Worm (Caenorhabditis elegans) whole organism, mixed stage, embryonic: ENCODE results near the gene nos-1.
"Not testable (repeated sequence)": the region's sequence is repeated elsewhere in the genome, so short reads cannot be mapped to it uniquely, and the experiment has no call there.

Experiments used
- M03D4.4 ChIP-seq: sonication (generic microtip); optimal IDR thresholded peaks from 2 replicates; lab custom pipeline; 2017; ENCODE audit warnings: mild to moderate bottlenecking, missing genetic modification characterization, missing compliant biosample characterization
- bed-3 ChIP-seq: fragments of 200-800 bp; sonication (Bioruptor generic); optimal IDR thresholded peaks from 3 replicates; lab custom pipeline; 2018; ENCODE audit warnings: mild to moderate bottlenecking, missing genetic modification characterization, moderate library complexity, missing compliant biosample characterization
- blmp-1 ChIP-seq: fragments of 150-350 bp; optimal IDR thresholded peaks from 2 replicates; lab custom pipeline; 2014; ENCODE audit warnings: missing biosample characterization, missing genetic modification characterization
- ceh-39 ChIP-seq: fragments of 150-350 bp; optimal IDR thresholded peaks from 2 replicates; lab custom pipeline; 2014; ENCODE audit warnings: missing biosample characterization, missing genetic modification characterization
- ceh-43 ChIP-seq: fragments of 200-800 bp; sonication (Bioruptor generic); optimal IDR thresholded peaks from 2 replicates; lab custom pipeline; 2018; ENCODE audit warnings: mild to moderate bottlenecking, missing genetic modification characterization, moderate library complexity, missing compliant biosample characterization
- ceh-83 ChIP-seq: fragments of 200-800 bp; sonication (Bioruptor generic); optimal IDR thresholded peaks from 2 replicates; lab custom pipeline; 2018; ENCODE audit warnings: mild to moderate bottlenecking, missing genetic modification characterization, missing compliant biosample characterization
- cnd-1 ChIP-seq: fragments of 200-800 bp; sonication (Bioruptor generic); optimal IDR thresholded peaks from 2 replicates; lab custom pipeline; 2018; ENCODE audit warnings: mild to moderate bottlenecking, missing genetic modification characterization, missing compliant biosample characterization
- drap-1 ChIP-seq: fragments of 200-800 bp; sonication (Bioruptor generic); optimal IDR thresholded peaks from 3 replicates; lab custom pipeline; 2018; ENCODE audit warnings: mild to moderate bottlenecking, missing genetic modification characterization, missing compliant biosample characterization
- elt-1 ChIP-seq: sonication (generic microtip); optimal IDR thresholded peaks from 2 replicates; lab custom pipeline; 2017; ENCODE audit warnings: missing genetic modification characterization, mild to moderate bottlenecking, missing compliant biosample characterization, antibody characterized with exemption, moderate library complexity, borderline replicate concordance; ENCODE audit not compliant: insufficient read depth
- elt-3 ChIP-seq: fragments of 150-350 bp; optimal IDR thresholded peaks from 2 replicates; lab custom pipeline; 2014; ENCODE audit warnings: missing biosample characterization, missing genetic modification characterization
- ham-2 ChIP-seq: fragments of 200-800 bp; sonication (Bioruptor generic); optimal IDR thresholded peaks from 2 replicates; lab custom pipeline; 2018; ENCODE audit warnings: mild to moderate bottlenecking, missing genetic modification characterization, missing compliant biosample characterization
- hlh-1 ChIP-seq: fragments of 150-350 bp; optimal IDR thresholded peaks from 2 replicates; lab custom pipeline; 2014; ENCODE audit warnings: missing biosample characterization, missing genetic modification reagents, missing genetic modification characterization
- lin-13 ChIP-seq: fragments of 150-350 bp; optimal IDR thresholded peaks from 2 replicates; lab custom pipeline; 2014; ENCODE audit warnings: missing biosample characterization, missing genetic modification characterization
- lsy-2 ChIP-seq: fragments of 150-350 bp; optimal IDR thresholded peaks from 2 replicates; lab custom pipeline; 2014; ENCODE audit warnings: missing biosample characterization, missing genetic modification characterization
- mab-5 ChIP-seq: fragments of 150-350 bp; optimal IDR thresholded peaks from 2 replicates; lab custom pipeline; 2014; ENCODE audit warnings: missing biosample characterization, missing genetic modification characterization
- mep-1 ChIP-seq: fragments of 150-350 bp; optimal IDR thresholded peaks from 2 replicates; lab custom pipeline; 2017; ENCODE audit warnings: missing biosample characterization, missing genetic modification reagents, missing genetic modification characterization, inconsistent platforms
- mls-2 ChIP-seq: sonication (generic microtip); optimal IDR thresholded peaks from 2 replicates; lab custom pipeline; 2016; ENCODE audit warnings: mild to moderate bottlenecking, missing genetic modification characterization, moderate library complexity, missing compliant biosample characterization
- nhr-12 ChIP-seq: fragments of 150-350 bp; optimal IDR thresholded peaks from 2 replicates; lab custom pipeline; 2014; ENCODE audit warnings: missing biosample characterization, missing genetic modification characterization
- nhr-2 ChIP-seq: fragments of 150-350 bp; optimal IDR thresholded peaks from 2 replicates; lab custom pipeline; 2014; ENCODE audit warnings: missing biosample characterization, missing genetic modification characterization
- nhr-28 ChIP-seq: fragments of 150-350 bp; optimal IDR thresholded peaks from 2 replicates; lab custom pipeline; 2014; ENCODE audit warnings: missing biosample characterization, missing genetic modification characterization
- nhr-76 ChIP-seq: sonication (generic microtip); optimal IDR thresholded peaks from 2 replicates; lab custom pipeline; 2017; ENCODE audit warnings: missing biosample characterization, missing genetic modification characterization
- sem-2 ChIP-seq: fragments of 200-800 bp; sonication (Bioruptor generic); optimal IDR thresholded peaks from 2 replicates; lab custom pipeline; 2018; ENCODE audit warnings: mild to moderate bottlenecking, missing genetic modification characterization, missing compliant biosample characterization
- snpc-4 ChIP-seq: fragments of 150-350 bp; optimal IDR thresholded peaks from 2 replicates; lab custom pipeline; 2014; ENCODE audit warnings: missing biosample characterization, missing genetic modification characterization
- tbx-8 ChIP-seq: fragments of 200-800 bp; sonication (Bioruptor generic); optimal IDR thresholded peaks from 2 replicates; lab custom pipeline; 2018; ENCODE audit warnings: mild to moderate bottlenecking, missing genetic modification characterization, moderate library complexity, missing compliant biosample characterization
- unc-120 ChIP-seq: sonication (generic microtip); optimal IDR thresholded peaks from 2 replicates; lab custom pipeline; 2017; ENCODE audit warnings: missing genetic modification characterization, missing compliant biosample characterization; ENCODE audit not compliant: poor library complexity, severe bottlenecking
- unc-39 ChIP-seq: fragments of 150-350 bp; optimal IDR thresholded peaks from 2 replicates; lab custom pipeline; 2014; ENCODE audit warnings: missing biosample characterization, missing genetic modification characterization
- ztf-11 ChIP-seq: fragments of 150-350 bp; optimal IDR thresholded peaks from 2 replicates; lab custom pipeline; 2014; ENCODE audit warnings: missing biosample characterization, missing genetic modification characterization

Gene nos-1

DNA sequence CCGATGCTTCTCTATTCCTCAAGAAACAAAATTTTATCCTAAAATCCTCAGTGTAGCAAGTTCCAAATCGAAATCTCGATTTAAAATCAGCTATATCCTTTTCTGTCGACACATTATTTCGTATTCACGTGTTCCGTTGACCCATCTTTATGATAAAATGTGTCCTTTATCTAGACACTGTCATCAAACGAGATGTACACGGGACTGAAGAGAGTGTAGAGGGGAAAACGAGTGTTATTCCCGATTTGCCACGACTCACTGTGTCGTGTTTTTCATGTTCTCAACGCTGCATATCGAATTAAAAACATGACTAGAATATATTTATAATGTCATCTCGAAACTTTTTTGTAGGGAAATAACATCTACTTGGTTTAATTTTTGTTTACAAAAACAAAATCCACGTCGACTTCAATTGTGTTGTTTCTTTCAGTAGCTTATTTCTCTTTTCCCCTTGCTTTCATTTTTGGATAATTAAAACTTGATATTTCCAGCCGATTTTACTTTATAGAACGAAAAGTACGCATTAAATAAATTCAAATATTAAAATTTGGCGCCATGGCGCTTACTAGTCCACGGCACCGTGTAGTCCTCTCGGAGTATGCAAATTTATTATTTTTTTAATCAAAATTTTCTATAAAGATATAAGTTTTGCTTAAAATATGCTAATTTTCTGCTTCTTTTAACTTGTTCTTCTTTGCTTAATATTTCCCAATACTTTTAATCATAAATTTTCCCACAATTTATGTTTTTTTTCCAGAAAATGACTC is 27.0 kb downstream of the nos-1 start, which contains the start of gene metr-1:
metr-1 (plus strand) TSS at position 758 of the 767 bp plus-strand sequence.
- TF ChIP-seq elt-1 (tag; lab: Kevin White, UChicago) (peak; percentile 88), ham-2 (GFP tag; lab: Kevin White, UChicago) (peak; percentile 16), bed-3 (GFP tag; lab: Kevin White, UChicago) (no peak)

DNA sequence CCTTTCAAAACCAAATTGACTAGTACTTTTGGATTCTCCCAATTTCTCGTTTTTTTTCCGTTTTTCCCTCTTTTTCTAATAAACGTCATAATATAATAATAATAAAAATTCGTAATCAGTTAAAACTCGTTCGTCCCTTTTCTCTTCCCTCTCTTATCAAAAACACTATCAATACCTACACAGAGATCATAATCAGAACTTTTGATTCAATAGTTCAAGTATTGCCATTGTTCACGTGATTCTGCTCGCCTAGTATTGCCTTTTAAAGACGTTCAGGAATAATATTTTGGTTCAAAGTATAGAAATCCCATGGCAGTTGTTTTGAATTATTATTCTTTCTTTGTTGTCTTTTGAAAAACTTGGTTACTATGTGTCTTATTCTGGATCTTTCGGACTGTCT is 28.3 kb downstream of the nos-1 start:
- TF ChIP-seq lsy-2 (tag; lab: Kevin White, UChicago) (no peak), ceh-39 (tag; lab: Kevin White, UChicago) (no peak), bed-3 (GFP tag; lab: Kevin White, UChicago) (no peak), nhr-12 (tag; lab: Kevin White, UChicago) (no peak), snpc-4 (tag; lab: Kevin White, UChicago) (no peak), nhr-76 (no peak), nhr-2 (tag; lab: Kevin White, UChicago) (no peak)

DNA sequence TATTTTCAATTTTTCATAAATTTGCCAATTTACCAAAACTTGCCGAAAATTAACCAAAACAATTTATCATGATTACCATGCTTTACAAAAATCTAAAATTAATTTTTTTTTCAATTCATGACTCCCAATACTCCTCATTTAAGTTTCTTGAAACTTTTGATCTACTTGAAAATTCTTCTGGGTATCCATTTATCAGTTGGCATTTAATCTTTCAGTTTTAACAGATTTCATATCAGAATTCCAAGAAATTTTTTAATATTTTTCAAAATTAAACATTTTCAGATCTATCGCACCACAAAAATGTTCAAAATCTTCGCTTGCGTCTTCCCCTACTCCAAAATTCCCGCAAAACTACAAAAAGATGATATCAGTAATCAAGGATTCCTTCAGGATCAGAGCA is 29.0 kb downstream of the nos-1 start, which contains the start of gene Y19D2B.2:
Y19D2B.2 (plus strand) TSS at position 301 of the 400 bp plus-strand sequence.
- TF ChIP-seq hlh-1 (tag; lab: Kevin White, UChicago) (no peak), cnd-1 (tag; lab: Kevin White, UChicago) (no peak), nhr-12 (tag; lab: Kevin White, UChicago) (no peak), ceh-83 (GFP tag; lab: Kevin White, UChicago) (no peak), tbx-8 (GFP tag; lab: Kevin White, UChicago) (no peak), sem-2 (GFP tag; lab: Kevin White, UChicago) (no peak), lin-13 (tag; lab: Kevin White, UChicago) (no peak), mab-5 (tag; lab: Kevin White, UChicago) (no peak), ceh-43 (GFP tag; lab: Kevin White, UChicago) (no peak)

DNA sequence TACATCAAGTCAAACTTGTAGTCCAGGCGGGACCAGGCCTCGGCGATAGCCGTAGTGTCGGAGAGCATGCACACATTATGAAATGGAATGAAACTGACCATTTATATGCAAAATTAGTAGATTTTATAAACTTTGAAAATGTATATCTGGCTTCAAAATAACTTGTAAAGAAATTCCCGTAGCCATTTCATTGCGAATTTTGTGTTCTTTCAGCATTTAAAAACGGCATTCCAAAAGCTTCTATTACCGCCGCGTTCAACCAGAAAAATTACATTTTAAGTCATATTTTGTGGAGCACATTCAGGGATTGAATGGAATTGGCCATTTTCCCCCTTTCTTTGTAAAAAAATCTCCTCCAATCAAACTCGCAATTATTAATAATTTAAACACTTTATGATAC is 30.1 kb downstream of the nos-1 start, which contains the start of gene Y19D2B.1:
Y19D2B.1 (minus strand) TSS at position 101 of the 400 bp plus-strand sequence.
- not testable (repeated sequence) for TF ChIP-seq drap-1 (GFP tag; lab: Kevin White, UChicago); nhr-12 (tag; lab: Kevin White, UChicago); bed-3 (GFP tag; lab: Kevin White, UChicago)
- TF ChIP-seq, all 35 proteins: peak for 0; not testable (repeated sequence) for 35

DNA sequence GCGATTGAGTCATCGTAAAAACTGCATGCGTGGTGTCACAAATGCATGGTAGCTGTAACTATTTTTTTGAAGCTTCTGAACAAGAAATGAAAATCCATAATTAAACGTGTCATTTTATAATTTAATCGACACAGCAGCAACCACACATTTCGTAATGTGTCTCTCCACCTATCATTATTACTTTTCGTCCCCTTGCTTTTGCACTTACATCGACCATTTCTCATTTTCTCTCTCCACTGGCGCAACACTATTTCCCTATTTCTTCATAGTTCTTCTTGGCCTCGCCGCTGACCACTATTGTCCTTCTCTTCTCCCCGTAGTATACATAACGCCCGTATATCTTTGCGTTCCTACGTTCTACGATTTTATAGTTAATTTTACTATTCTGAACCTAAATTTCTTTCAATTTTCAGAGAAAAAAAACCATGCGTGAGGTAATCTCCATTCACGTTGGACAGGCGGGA is 34.6 kb downstream of the nos-1 start, which contains the start of gene tba-4:
tba-4 (plus strand) TSS at position 414 of the 464 bp plus-strand sequence.
- TF ChIP-seq elt-3 (tag; lab: Kevin White, UChicago), result no peak
- TF ChIP-seq unc-39 (tag; lab: Kevin White, UChicago), result no peak
- no peak for TF ChIP-seq bed-3 (GFP tag; lab: Kevin White, UChicago)
- no peak for TF ChIP-seq blmp-1 (tag; lab: Kevin White, UChicago)
- no peak for TF ChIP-seq ztf-11 (tag; lab: Kevin White, UChicago)
- TF ChIP-seq sem-2 (GFP tag; lab: Kevin White, UChicago), result no peak
- no peak for TF ChIP-seq mep-1 (tag; lab: Kevin White, UChicago)

DNA sequence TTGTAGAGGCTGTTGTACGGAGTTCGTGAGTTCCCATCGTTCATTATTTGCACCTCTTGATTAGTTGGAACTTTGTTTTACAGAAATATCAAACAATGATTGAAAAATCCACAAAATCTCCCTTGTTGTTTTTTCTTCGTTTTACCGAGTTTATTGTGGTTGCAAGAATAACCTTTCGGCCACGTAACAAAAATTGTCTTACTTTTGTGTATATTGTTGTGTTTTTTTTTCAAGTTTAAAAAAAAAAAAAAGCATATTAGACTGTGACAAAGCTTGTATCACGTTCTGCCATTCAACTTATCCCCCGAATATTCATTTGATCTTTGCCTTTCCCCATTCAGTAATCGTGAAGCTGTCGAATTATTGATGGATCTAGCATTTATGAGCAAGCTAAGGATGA is 35.8 kb downstream of the nos-1 start, which contains the start of gene F44F4.10:
F44F4.10 (minus strand) TSS at position 101 of the 400 bp plus-strand sequence.
- TF ChIP-seq blmp-1 (tag; lab: Kevin White, UChicago), result no peak
- TF ChIP-seq hlh-1 (tag; lab: Kevin White, UChicago), result no peak
- TF ChIP-seq mab-5 (tag; lab: Kevin White, UChicago), result no peak
- TF ChIP-seq elt-3 (tag; lab: Kevin White, UChicago), result no peak
- TF ChIP-seq bed-3 (GFP tag; lab: Kevin White, UChicago), result no peak
- TF ChIP-seq drap-1 (GFP tag; lab: Kevin White, UChicago), result no peak
- TF ChIP-seq mls-2, result no peak
- TF ChIP-seq M03D4.4 (tag; lab: Kevin White, UChicago), result no peak
- TF ChIP-seq sem-2 (GFP tag; lab: Kevin White, UChicago), result no peak
- TF ChIP-seq unc-120 (tag; lab: Kevin White, UChicago), result no peak
- no peak for TF ChIP-seq ceh-39 (tag; lab: Kevin White, UChicago)
- no peak for TF ChIP-seq nhr-28 (tag; lab: Kevin White, UChicago)
- TF ChIP-seq tbx-8 (GFP tag; lab: Kevin White, UChicago), result no peak
- TF ChIP-seq snpc-4 (tag; lab: Kevin White, UChicago), result no peak
- no peak for TF ChIP-seq nhr-76
- no peak for TF ChIP-seq nhr-12 (tag; lab: Kevin White, UChicago)
